Worm (Caenorhabditis elegans): Measurements from ENCODE around the gene Y38E10A.9.

DNA sequence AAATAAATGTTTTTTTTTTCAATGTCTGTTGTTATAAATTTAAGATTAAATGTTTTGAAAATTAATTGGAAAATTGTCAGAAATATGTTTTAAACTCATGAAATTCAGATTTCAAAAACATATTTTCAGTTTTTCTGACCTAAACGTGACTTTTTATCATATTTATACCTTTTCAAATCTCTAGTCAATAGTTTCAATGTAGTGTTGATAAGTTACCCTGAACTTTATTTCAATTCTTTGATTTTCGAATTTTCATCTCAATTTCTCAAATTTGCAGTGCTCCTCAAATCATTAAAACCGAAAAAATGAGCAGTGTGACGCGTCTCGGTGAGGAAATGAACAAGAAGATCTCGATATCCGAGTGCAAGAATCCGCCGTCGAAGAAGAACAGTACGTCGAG is 45.7 kb downstream of the Y38E10A.9 start, which contains the start of gene rgs-4:
- TF ChIP-seq T22C8.4 (GFP tag; IDR thresholded peaks at IDR 0.05) (no peak), cog-1 (tag; optimal IDR thresholded peaks at IDR 0.05) (no peak), flt-1 (GFP tag; IDR thresholded peaks at IDR 0.05) (no peak)

All from whole organism, midembryonic.